Fruit fly (Drosophila melanogaster) whole organism, embryonic: ENCODE results near the gene dsd.

Experiments
- Abd-B ChIP-seq: fragments of 200-800 bp; sonication (Bioruptor generic); optimal IDR thresholded peaks from 2 replicates; lab custom pipeline; 2018; ENCODE audit warnings: missing biosample characterization, mild to moderate bottlenecking, missing genetic modification characterization, moderate library complexity
- Atf-2 ChIP-seq: fragments of 200-800 bp; sonication (Bioruptor generic); optimal IDR thresholded peaks from 2 replicates; lab custom pipeline; 2016; ENCODE audit warnings: missing biosample characterization, missing genetic modification characterization
- B-H2 ChIP-seq: fragments of 200-800 bp; sonication (Bioruptor generic); optimal IDR thresholded peaks from 2 replicates; lab custom pipeline; 2018; ENCODE audit warnings: missing biosample characterization, mild to moderate bottlenecking, missing genetic modification characterization
- BtbVII ChIP-seq: fragments of 200-800 bp; sonication (Bioruptor generic); optimal IDR thresholded peaks from 3 replicates; lab custom pipeline; 2017; ENCODE audit warnings: missing biosample characterization, mild to moderate bottlenecking, missing genetic modification characterization
- CG10321 ChIP-seq: fragments of 200-800 bp; sonication (Bioruptor generic); IDR thresholded peaks from 2 replicates; pipeline ENCODE4 v1.3.6; 2022; ENCODE audit warnings: missing biosample characterization, missing genetic modification characterization
- CG10462 ChIP-seq: fragments of 200-800 bp; sonication (Bioruptor generic); optimal IDR thresholded peaks from 2 replicates; lab custom pipeline; 2016; ENCODE audit warnings: missing biosample characterization, missing genetic modification characterization
- CG10654 ChIP-seq: fragments of 200-800 bp; sonication (Bioruptor generic); optimal IDR thresholded peaks from 2 replicates; lab custom pipeline; 2016; ENCODE audit warnings: missing biosample characterization, missing genetic modification characterization
- CG10959 ChIP-seq: fragments of 200-800 bp; sonication (Bioruptor generic); IDR thresholded peaks from 2 replicates; pipeline ENCODE4 v1.3.6; 2022; ENCODE audit warnings: missing biosample characterization, missing genetic modification characterization
- CG11398 ChIP-seq: fragments of 200-800 bp; sonication (Bioruptor generic); optimal IDR thresholded peaks from 2 replicates; lab custom pipeline; 2016; ENCODE audit warnings: missing biosample characterization, missing genetic modification characterization
- CG11696 ChIP-seq: fragments of 200-800 bp; sonication (Bioruptor generic); IDR thresholded peaks from 2 replicates; pipeline ENCODE4 v1.3.6; 2022; ENCODE audit warnings: missing biosample characterization, missing genetic modification characterization
- CG12299 ChIP-seq: fragments of 200-800 bp; sonication (Bioruptor generic); optimal IDR thresholded peaks from 2 replicates; lab custom pipeline; 2018; ENCODE audit warnings: missing biosample characterization, mild to moderate bottlenecking, missing genetic modification characterization
- CG14667 ChIP-seq: fragments of 200-800 bp; sonication (Bioruptor generic); IDR thresholded peaks from 2 replicates; pipeline ENCODE4 v1.3.6; 2022; ENCODE audit warnings: missing biosample characterization, missing genetic modification characterization
- CG15269 ChIP-seq: fragments of 200-800 bp; sonication (Bioruptor generic); optimal IDR thresholded peaks from 2 replicates; lab custom pipeline; 2018; ENCODE audit warnings: missing biosample characterization, mild to moderate bottlenecking, missing genetic modification characterization, moderate library complexity
- CG1602 ChIP-seq: fragments of 200-800 bp; sonication (Bioruptor generic); optimal IDR thresholded peaks from 3 replicates; lab custom pipeline; 2016; ENCODE audit warnings: missing biosample characterization, missing genetic modification characterization
- CG16815 ChIP-seq: fragments of 200-800 bp; sonication (Bioruptor generic); optimal IDR thresholded peaks from 3 replicates; lab custom pipeline; 2017; ENCODE audit warnings: missing biosample characterization, mild to moderate bottlenecking, missing genetic modification characterization
- CG17186 ChIP-seq: fragments of 200-800 bp; sonication (Bioruptor generic); optimal IDR thresholded peaks from 3 replicates; lab custom pipeline; 2017; ENCODE audit warnings: missing biosample characterization, missing genetic modification reagents, missing genetic modification characterization
- CG2116 ChIP-seq: fragments of 200-800 bp; sonication (Bioruptor generic); optimal IDR thresholded peaks from 3 replicates; lab custom pipeline; 2018; ENCODE audit warnings: missing biosample characterization, mild to moderate bottlenecking, missing genetic modification characterization
- CG30403 ChIP-seq: fragments of 200-800 bp; sonication (Bioruptor generic); optimal IDR thresholded peaks from 3 replicates; lab custom pipeline; 2016; ENCODE audit warnings: missing biosample characterization, missing genetic modification characterization
- CG3163 ChIP-seq: fragments of 200-800 bp; sonication (Bioruptor generic); optimal IDR thresholded peaks from 3 replicates; lab custom pipeline; 2016; ENCODE audit warnings: missing biosample characterization, missing genetic modification characterization
- CG43689 ChIP-seq: fragments of 200-800 bp; sonication (Bioruptor generic); IDR thresholded peaks from 2 replicates; pipeline ENCODE4 v1.3.6; 2022; ENCODE audit warnings: missing biosample characterization, missing genetic modification characterization
- CG7357 ChIP-seq: fragments of 200-800 bp; sonication (Bioruptor generic); IDR thresholded peaks from 3 replicates; pipeline ENCODE4 v1.3.6; 2022; ENCODE audit warnings: missing biosample characterization, missing genetic modification characterization
- CG8290 ChIP-seq, 3 experiments: fragments of 200-800 bp; sonication (Bioruptor generic); optimal IDR thresholded peaks; 2 replicates each; lab custom pipeline; 2016 to 2019; ENCODE audit warnings: missing biosample characterization in 3 of 3, missing genetic modification characterization in 3 of 3, mild to moderate bottlenecking in 2 of 3, moderate library complexity in 1 of 3
- CG8359 ChIP-seq: fragments of 200-800 bp; sonication (Bioruptor generic); optimal IDR thresholded peaks from 2 replicates; lab custom pipeline; 2017; ENCODE audit warnings: missing biosample characterization, mild to moderate bottlenecking, missing genetic modification characterization, borderline replicate concordance
- Chrac-16 ChIP-seq: fragments of 200-800 bp; sonication (Bioruptor generic); optimal IDR thresholded peaks from 3 replicates; lab custom pipeline; 2016; ENCODE audit warnings: missing biosample characterization, missing genetic modification characterization
- CkIIα-i1 ChIP-seq: fragments of 200-800 bp; sonication (Bioruptor generic); IDR thresholded peaks from 2 replicates; pipeline ENCODE4 v1.3.6; 2022; ENCODE audit warnings: missing biosample characterization, missing genetic modification characterization
- Dp ChIP-seq: fragments of 200-800 bp; sonication (Bioruptor generic); optimal IDR thresholded peaks from 2 replicates; lab custom pipeline; 2018; ENCODE audit warnings: missing biosample characterization, mild to moderate bottlenecking, missing genetic modification characterization, moderate library complexity
- ERR ChIP-seq: fragments of 200-800 bp; sonication (Bioruptor generic); optimal IDR thresholded peaks from 2 replicates; lab custom pipeline; 2016; ENCODE audit warnings: missing biosample characterization, missing genetic modification characterization
- Ets97D ChIP-seq: fragments of 200-800 bp; sonication (Bioruptor generic); optimal IDR thresholded peaks from 3 replicates; lab custom pipeline; 2016; ENCODE audit warnings: missing biosample characterization, missing genetic modification characterization
- Fer1 ChIP-seq: fragments of 200-800 bp; sonication (Bioruptor generic); optimal IDR thresholded peaks from 2 replicates; lab custom pipeline; 2017; ENCODE audit warnings: missing biosample characterization, mild to moderate bottlenecking, missing genetic modification characterization
- Hand ChIP-seq: fragments of 200-800 bp; sonication (Bioruptor generic); optimal IDR thresholded peaks from 2 replicates; lab custom pipeline; 2017; ENCODE audit warnings: mild to moderate bottlenecking, missing biosample characterization, missing genetic modification reagents, missing genetic modification characterization
- HmgZ ChIP-seq: fragments of 200-800 bp; sonication (Bioruptor generic); optimal IDR thresholded peaks from 2 replicates; lab custom pipeline; 2018; ENCODE audit warnings: missing biosample characterization, mild to moderate bottlenecking, missing genetic modification characterization
- Pdp1 ChIP-seq, 2 experiments: fragments of 200-800 bp; sonication (Bioruptor generic); optimal IDR thresholded peaks; 3 replicates each; lab custom pipeline; 2016; ENCODE audit warnings: missing biosample characterization in 2 of 2, missing genetic modification characterization in 2 of 2, mild to moderate bottlenecking in 1 of 2, moderate library complexity in 1 of 2
- ac ChIP-seq: fragments of 200-800 bp; sonication (Bioruptor generic); optimal IDR thresholded peaks from 3 replicates; lab custom pipeline; 2017; ENCODE audit warnings: missing biosample characterization, mild to moderate bottlenecking, missing genetic modification characterization
- ap ChIP-seq: fragments of 200-800 bp; sonication (Bioruptor generic); IDR thresholded peaks from 2 replicates; pipeline ENCODE4 v1.3.6; 2022; ENCODE audit warnings: missing biosample characterization, missing genetic modification characterization
- ara ChIP-seq: fragments of 200-800 bp; sonication (Bioruptor generic); IDR thresholded peaks from 2 replicates; pipeline ENCODE4 v1.3.6; 2022; ENCODE audit warnings: missing biosample characterization, missing genetic modification characterization
- bab2 ChIP-seq: fragments of 200-800 bp; sonication (Bioruptor generic); optimal IDR thresholded peaks from 2 replicates; lab custom pipeline; 2016; ENCODE audit warnings: missing biosample characterization, missing genetic modification characterization
- btn ChIP-seq: fragments of 200-800 bp; sonication (Bioruptor generic); optimal IDR thresholded peaks from 2 replicates; lab custom pipeline; 2016; ENCODE audit warnings: missing biosample characterization, missing genetic modification characterization
- emc ChIP-seq: fragments of 200-800 bp; sonication (Bioruptor generic); optimal IDR thresholded peaks from 2 replicates; lab custom pipeline; 2016; ENCODE audit warnings: missing biosample characterization, missing genetic modification characterization
- grn ChIP-seq: fragments of 200-800 bp; sonication (Bioruptor generic); optimal IDR thresholded peaks from 3 replicates; lab custom pipeline; 2017; ENCODE audit warnings: missing biosample characterization, missing genetic modification characterization
- gro ChIP-seq: fragments of 200-800 bp; sonication (Bioruptor generic); optimal IDR thresholded peaks from 2 replicates; lab custom pipeline; 2016; ENCODE audit warnings: missing biosample characterization, missing genetic modification characterization
- gsb-n ChIP-seq: fragments of 200-800 bp; sonication (Bioruptor generic); optimal IDR thresholded peaks from 3 replicates; lab custom pipeline; 2018; ENCODE audit warnings: missing biosample characterization, mild to moderate bottlenecking, missing genetic modification characterization
- lmd ChIP-seq: fragments of 200-800 bp; sonication (Bioruptor generic); IDR thresholded peaks from 2 replicates; pipeline ENCODE4 v1.3.6; 2022; ENCODE audit warnings: missing biosample characterization, missing genetic modification characterization
- maf-S ChIP-seq: fragments of 200-800 bp; sonication (Bioruptor generic); optimal IDR thresholded peaks from 2 replicates; lab custom pipeline; 2016; ENCODE audit warnings: missing biosample characterization, missing genetic modification characterization
- pb ChIP-seq: fragments of 200-800 bp; sonication (Bioruptor generic); optimal IDR thresholded peaks from 3 replicates; lab custom pipeline; 2016; ENCODE audit warnings: missing biosample characterization, missing genetic modification characterization
- sc ChIP-seq, 3 experiments: fragments of >200 bp in 2 of 3; fragments of 200-800 bp in 1 of 3; sonication (Bioruptor generic) in 1 of 3; optimal IDR thresholded peaks; 2 replicates in 2 of 3; 3 replicates in 1 of 3; lab custom pipeline; 2017; ENCODE audit warnings: mild to moderate bottlenecking in 1 of 3, missing biosample characterization in 1 of 3, missing genetic modification characterization in 1 of 3, missing genetic modification reagents in 1 of 3
- schlank ChIP-seq: fragments of 200-800 bp; sonication (Bioruptor generic); optimal IDR thresholded peaks from 2 replicates; lab custom pipeline; 2018; ENCODE audit warnings: missing biosample characterization, mild to moderate bottlenecking, missing genetic modification characterization
- sens ChIP-seq: fragments of 200-800 bp; sonication (Bioruptor generic); peaks from one replicate; lab custom pipeline; 2016; ENCODE audit warnings: missing biosample characterization, missing genetic modification characterization
- stc ChIP-seq: fragments of 200-800 bp; sonication (Bioruptor generic); IDR thresholded peaks from 2 replicates; pipeline ENCODE4 v1.3.6; 2022; ENCODE audit warnings: missing biosample characterization, missing genetic modification characterization
- tgo ChIP-seq: fragments of 200-800 bp; sonication (Bioruptor generic); IDR thresholded peaks from 3 replicates; pipeline ENCODE4 v1.3.6; 2022; ENCODE audit warnings: missing biosample characterization, missing genetic modification characterization

Gene dsd

DNA sequence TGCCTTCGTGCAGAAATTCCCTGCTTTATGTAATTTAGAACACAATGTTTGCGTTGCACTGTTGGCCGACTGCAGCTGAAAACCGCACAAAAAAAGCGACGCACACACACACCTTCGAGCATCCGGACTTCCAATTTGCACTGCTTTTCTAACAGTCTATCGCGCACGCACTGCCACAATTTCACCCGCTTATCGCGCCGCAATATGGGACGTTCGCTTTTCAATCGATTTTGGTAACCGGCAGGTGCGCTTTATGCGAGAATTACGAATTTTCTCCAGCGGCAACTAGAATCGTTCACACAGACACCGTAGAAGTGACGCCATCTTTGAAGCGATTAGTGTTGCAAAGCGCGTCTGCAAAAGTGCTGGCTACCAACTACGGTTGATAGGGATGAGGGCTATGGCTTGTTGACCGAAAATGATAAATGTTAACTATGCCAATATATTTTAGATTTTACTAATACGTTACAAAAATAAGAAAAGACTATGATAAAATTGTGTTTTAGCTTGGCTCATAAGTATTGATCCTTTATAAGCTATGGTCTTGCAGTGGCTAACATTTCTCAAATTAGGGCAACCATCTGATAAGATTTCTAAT lies 25.2 kb downstream of the dsd start, which contains the start of gene wdb (continued):
- TF ChIP-seq CG8359 (GFP tag; lab: Kevin White, UChicago), result no peak
- peak; percentile 22 for TF ChIP-seq HmgZ (tag; lab: Kevin White, UChicago)
- TF ChIP-seq ERR (GFP tag; lab: Kevin White, UChicago), result peak; percentile 15
- TF ChIP-seq ara (GFP tag; lab: Robert Waterston, UW), result no peak
- peak; percentile 14 for TF ChIP-seq pb
- no peak for TF ChIP-seq Abd-B (GFP tag; lab: Kevin White, UChicago)
- TF ChIP-seq ap (GFP tag; lab: Robert Waterston, UW), result no peak
- peak; percentile 42 for TF ChIP-seq schlank (tag; lab: Kevin White, UChicago)
- TF ChIP-seq CG10462 (GFP tag; lab: Kevin White, UChicago), result no peak
- no peak for TF ChIP-seq CG11696 (GFP tag; lab: Robert Waterston, UW)
- TF ChIP-seq CG3163 (GFP tag; lab: Kevin White, UChicago), result no peak
- no peak for TF ChIP-seq emc (GFP tag; lab: Kevin White, UChicago)
- peak; percentile 5 for TF ChIP-seq CG1602
- TF ChIP-seq CG14667, result no peak
- TF ChIP-seq CG16815 (GFP tag; lab: Kevin White, UChicago), result peak; percentile 16
- TF ChIP-seq maf-S (GFP tag; lab: Kevin White, UChicago), result peak; percentile 44
- TF ChIP-seq Atf-2, result peak; percentile 24
- TF ChIP-seq gsb-n (tag; lab: Kevin White, UChicago), result no peak
- peak; percentile 55 for TF ChIP-seq CG30403 (GFP tag; lab: Kevin White, UChicago)
- TF ChIP-seq ac (GFP tag; lab: Kevin White, UChicago), result no peak
- no peak for TF ChIP-seq tgo (GFP tag; lab: Robert Waterston, UW)
- TF ChIP-seq CG10321 (GFP tag; lab: Robert Waterston, UW), result no peak
- TF ChIP-seq CG10654 (GFP tag; lab: Kevin White, UChicago), result peak; percentile 25
- TF ChIP-seq CG10959 (GFP tag; lab: Robert Waterston, UW), result no peak
- no peak for TF ChIP-seq CG11398 (GFP tag; lab: Kevin White, UChicago)
- TF ChIP-seq stc (GFP tag; lab: Robert Waterston, UW), result no peak
- TF ChIP-seq CkIIα-i1 (GFP tag; lab: Robert Waterston, UW), result no peak
- TF ChIP-seq sens (GFP tag; lab: Kevin White, UChicago), result peak; percentile 81
- no peak for TF ChIP-seq btn (GFP tag; lab: Kevin White, UChicago)
- no peak for TF ChIP-seq lmd (GFP tag; lab: Robert Waterston, UW)
- no peak for TF ChIP-seq CG17186 (GFP tag; lab: Kevin White, UChicago)

dm6 chr3R:27581263-27581868 lies 25.8 kb downstream of the dsd start:
- TF ChIP-seq Dp (GFP tag; lab: Kevin White, UChicago) (peak; percentile 57), B-H2 (GFP tag; lab: Kevin White, UChicago) (peak; percentile 55), CG43689 (GFP tag; lab: Robert Waterston, UW) (no peak), sc (optimal IDR thresholded peaks at IDR 0.05; lab: Kevin White, UChicago) (no peak), sc (GFP tag; optimal IDR thresholded peaks at IDR 0.05; lab: Kevin White, UChicago) (no peak), Hand (GFP tag; lab: Kevin White, UChicago) (peak; percentile 57), CG15269 (tag; lab: Kevin White, UChicago) (peak; percentile 72), Pdp1 (GFP tag; optimal IDR thresholded peaks at IDR 0.05; lab: Kevin White, UChicago) (peak in 1 of 2 experiments; percentile 42), Ets97D (GFP tag; lab: Kevin White, UChicago) (peak; percentile 89), BtbVII (peak; percentile 78), grn (peak; percentile 84), Chrac-16 (GFP tag; lab: Kevin White, UChicago) (peak; percentile 35), gro (GFP tag; lab: Kevin White, UChicago) (peak; percentile 30), CG12299 (peak; percentile 59), Fer1 (peak; percentile 89), CG2116 (GFP tag; lab: Kevin White, UChicago) (peak; percentile 53), CG7357 (0 out of 3 replicates have a peak, but pooled peaks have one; percentile 32), bab2 (peak; percentile 53), CG8290 (GFP tag; optimal IDR thresholded peaks at IDR 0.05; lab: Kevin White, UChicago) (no peak), CG8290 (tag; optimal IDR thresholded peaks at IDR 0.05; lab: Kevin White, UChicago) (peak in 1 of 2 experiments; percentile 88), CG1602 (no peak)
